Fruit fly (Drosophila melanogaster) whole organism, pupa: Measurements from ENCODE around the gene CG14443.

ENCODE experiments used
- CG10348 ChIP-seq: fragments of 200-800 bp; sonication (Bioruptor generic); IDR thresholded peaks from 2 replicates; pipeline ENCODE4 v1.3.6; 2022; ENCODE audit warnings: missing biosample characterization, missing genetic modification characterization
- CG12605 ChIP-seq: fragments of 200-800 bp; sonication (Bioruptor generic); IDR thresholded peaks from 2 replicates; pipeline ENCODE4 v1.3.6; 2022; ENCODE audit warnings: missing biosample characterization, missing genetic modification characterization
- CG13204 ChIP-seq: fragments of 200-800 bp; sonication (Bioruptor generic); optimal IDR thresholded peaks from 2 replicates; lab custom pipeline; 2018; ENCODE audit warnings: missing biosample characterization, mild to moderate bottlenecking, missing genetic modification characterization, moderate library complexity
- CG14655 ChIP-seq: fragments of 200-800 bp; sonication (Bioruptor generic); optimal IDR thresholded peaks from 3 replicates; lab custom pipeline; 2017; ENCODE audit warnings: mild to moderate bottlenecking, missing biosample characterization, missing genetic modification reagents, missing genetic modification characterization
- CG15710 ChIP-seq: fragments of 200-800 bp; sonication (Bioruptor generic); optimal IDR thresholded peaks from 2 replicates; lab custom pipeline; 2018; ENCODE audit warnings: missing biosample characterization, mild to moderate bottlenecking, missing genetic modification characterization, moderate library complexity
- CG17806 ChIP-seq: fragments of 200-800 bp; sonication (Bioruptor generic); optimal IDR thresholded peaks from 2 replicates; lab custom pipeline; 2018; ENCODE audit warnings: missing biosample characterization, mild to moderate bottlenecking, missing genetic modification characterization, moderate library complexity
- CG32121 ChIP-seq: fragments of 200-800 bp; sonication (Bioruptor generic); IDR thresholded peaks from 2 replicates; pipeline ENCODE4 v1.3.6; 2022; ENCODE audit warnings: missing biosample characterization, missing genetic modification characterization
- CG34367 ChIP-seq: fragments of 200-800 bp; sonication (Bioruptor generic); optimal IDR thresholded peaks from 2 replicates; lab custom pipeline; 2018; ENCODE audit warnings: missing biosample characterization, mild to moderate bottlenecking, missing genetic modification characterization
- CG4496 ChIP-seq: fragments of 200-800 bp; sonication (Bioruptor generic); IDR thresholded peaks from 3 replicates; pipeline ENCODE4 v1.3.6; 2022; ENCODE audit warnings: missing biosample characterization, missing genetic modification characterization
- CG8159 ChIP-seq: fragments of 200-800 bp; sonication (Bioruptor generic); optimal IDR thresholded peaks from 3 replicates; lab custom pipeline; 2018; ENCODE audit warnings: missing biosample characterization, mild to moderate bottlenecking, missing genetic modification characterization, moderate library complexity
- CG8301 ChIP-seq: fragments of 200-800 bp; sonication (Bioruptor generic); optimal IDR thresholded peaks from 2 replicates; lab custom pipeline; 2018; ENCODE audit warnings: missing biosample characterization, mild to moderate bottlenecking, missing genetic modification characterization
- CG9948 ChIP-seq: fragments of 200-800 bp; sonication (Bioruptor generic); optimal IDR thresholded peaks from 2 replicates; lab custom pipeline; 2018; ENCODE audit warnings: missing biosample characterization, mild to moderate bottlenecking, missing genetic modification characterization, moderate library complexity
- D1 ChIP-seq: fragments of 200-800 bp; sonication (Bioruptor generic); optimal IDR thresholded peaks from 2 replicates; lab custom pipeline; 2018; ENCODE audit warnings: missing biosample characterization, mild to moderate bottlenecking, missing genetic modification characterization, moderate library complexity
- EcR ChIP-seq: fragments of 200-800 bp; sonication (Bioruptor generic); optimal IDR thresholded peaks from 3 replicates; lab custom pipeline; 2019; ENCODE audit warnings: missing biosample characterization, missing genetic modification characterization, mild to moderate bottlenecking, moderate library complexity, missing genetic modification reagents
- Ets98B ChIP-seq: fragments of 200-800 bp; sonication (Bioruptor generic); IDR thresholded peaks from 2 replicates; pipeline ENCODE4 v1.3.6; 2022; ENCODE audit warnings: missing biosample characterization, missing genetic modification characterization
- Pif1A ChIP-seq: fragments of 200-800 bp; sonication (Bioruptor generic); optimal IDR thresholded peaks from 3 replicates; lab custom pipeline; 2016; ENCODE audit warnings: missing biosample characterization, missing genetic modification characterization
- Pif1B ChIP-seq: fragments of 200-800 bp; sonication (Bioruptor generic); optimal IDR thresholded peaks from 3 replicates; lab custom pipeline; 2016; ENCODE audit warnings: missing biosample characterization, missing genetic modification characterization
- Snoo ChIP-seq: fragments of 200-800 bp; sonication (Bioruptor generic); optimal IDR thresholded peaks from 3 replicates; lab custom pipeline; 2017; ENCODE audit warnings: missing biosample characterization, mild to moderate bottlenecking, missing genetic modification characterization, inconsistent platforms
- fd96Ca ChIP-seq: fragments of 200-800 bp; sonication (Bioruptor generic); IDR thresholded peaks from 3 replicates; pipeline ENCODE4 v1.3.6; 2022; ENCODE audit warnings: missing biosample characterization, missing genetic modification characterization
- gl ChIP-seq: fragments of 200-800 bp; sonication (Bioruptor generic); optimal IDR thresholded peaks from 2 replicates; lab custom pipeline; 2018; ENCODE audit warnings: missing biosample characterization, mild to moderate bottlenecking, missing genetic modification characterization
- rn ChIP-seq: fragments of 200-800 bp; sonication (Bioruptor generic); IDR thresholded peaks from 2 replicates; pipeline ENCODE4 v1.3.6; 2022; ENCODE audit warnings: missing biosample characterization, missing genetic modification characterization

CG14443 gene

DNA sequence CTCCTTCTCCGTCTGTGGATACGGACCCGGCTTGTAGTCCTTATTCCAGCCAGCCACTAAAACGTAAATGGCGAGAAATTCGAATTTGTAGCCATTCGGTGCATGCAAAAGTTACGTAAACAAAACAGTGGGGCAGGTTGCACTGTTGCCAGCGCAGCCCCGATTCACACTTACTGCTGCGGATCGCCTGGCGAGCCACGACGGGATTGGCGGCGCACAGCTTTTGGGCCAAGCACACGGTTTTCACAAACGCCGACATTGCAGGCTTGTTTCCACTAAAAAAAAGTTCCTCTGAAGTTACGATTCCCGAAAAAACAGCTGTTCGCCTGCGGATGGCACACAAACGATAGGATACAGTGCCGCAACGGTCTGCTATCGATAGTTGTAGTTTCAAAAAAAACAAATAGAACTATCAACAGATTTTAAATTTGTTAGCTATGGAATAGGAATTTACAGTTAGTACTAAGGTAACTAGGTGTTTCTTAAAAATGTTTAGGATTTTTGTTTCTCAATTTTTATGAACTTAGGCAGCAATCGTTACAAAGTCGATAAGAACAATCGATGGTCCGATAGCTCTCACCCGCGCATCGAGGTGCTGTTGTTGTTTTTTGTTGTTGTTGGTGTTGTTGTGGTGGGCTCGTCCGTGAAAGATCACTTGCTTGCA, 44.2 kb downstream of the CG14443 start, which contains the start of gene Fum1:
Gene Fum1, plus strand, starts transcription at position 599 of the 664 bp plus-strand sequence.
- TF ChIP-seq Ets98B (GFP tag; lab: Robert Waterston, UW) (no peak), CG8159 (tag; lab: Kevin White, UChicago) (no peak), Snoo (tag; lab: Kevin White, UChicago) (no peak), CG34367 (no peak), CG9948 (tag; lab: Kevin White, UChicago) (no peak), CG8301 (tag; lab: Kevin White, UChicago) (no peak), gl (tag; lab: Kevin White, UChicago) (no peak), CG14655 (GFP tag; lab: Kevin White, UChicago) (no peak), CG13204 (GFP tag; lab: Kevin White, UChicago) (no peak), CG15710 (tag; lab: Kevin White, UChicago) (no peak), CG10348 (GFP tag; lab: Robert Waterston, UW) (no peak), Pif1A (GFP tag; lab: Kevin White, UChicago) (no peak), Pif1B (GFP tag; lab: Kevin White, UChicago) (no peak), EcR (no peak), CG4496 (no peak), CG32121 (no peak), fd96Ca (GFP tag; lab: Robert Waterston, UW) (no peak), CG17806 (tag; lab: Kevin White, UChicago) (no peak), rn (GFP tag; lab: Robert Waterston, UW) (no peak), D1 (tag; lab: Kevin White, UChicago) (no peak)
- TF ChIP-seq, all 21 proteins: peak for 0

- TF ChIP-seq CG34367 = peak; percentile 97
- peak; percentile 96 for TF ChIP-seq CG8159 (tag; lab: Kevin White, UChicago)
- peak; percentile 97 for TF ChIP-seq CG8301 (tag; lab: Kevin White, UChicago)
- peak; percentile 92 for TF ChIP-seq gl (tag; lab: Kevin White, UChicago)
- peak; percentile 89 for TF ChIP-seq CG10348 (GFP tag; lab: Robert Waterston, UW)
- TF ChIP-seq Pif1B (GFP tag; lab: Kevin White, UChicago) = peak; percentile 96
- TF ChIP-seq fd96Ca (GFP tag; lab: Robert Waterston, UW) = peak; percentile 98
- no peak for TF ChIP-seq D1 (tag; lab: Kevin White, UChicago)
- TF ChIP-seq CG14655 (GFP tag; lab: Kevin White, UChicago) = peak; percentile 97
- TF ChIP-seq CG9948 (tag; lab: Kevin White, UChicago) = peak; percentile 95
- TF ChIP-seq Pif1A (GFP tag; lab: Kevin White, UChicago) = peak; percentile 97
- TF ChIP-seq CG17806 (tag; lab: Kevin White, UChicago) = peak; percentile 95
- TF ChIP-seq Snoo (tag; lab: Kevin White, UChicago) = peak; percentile 96
- TF ChIP-seq CG12605 (GFP tag; lab: Robert Waterston, UW) = peak; percentile 97
- TF ChIP-seq CG13204 (GFP tag; lab: Kevin White, UChicago) = peak; percentile 93
- TF ChIP-seq Ets98B (GFP tag; lab: Robert Waterston, UW) = peak; percentile 98
- TF ChIP-seq EcR = peak; percentile 61
- peak; percentile 97 for TF ChIP-seq CG15710 (tag; lab: Kevin White, UChicago)
- peak; percentile 92 for TF ChIP-seq rn (GFP tag; lab: Robert Waterston, UW)
- peak; percentile 97 for TF ChIP-seq CG32121
- TF ChIP-seq CG4496 = peak; percentile 99
These were observed 45.1 kb downstream of the CG14443 start, which contains the start of gene ND-ASHI for dm6 chrX:6678635-6679501. Gene ND-ASHI (minus strand): TSS chrX:6679118.

DNA sequence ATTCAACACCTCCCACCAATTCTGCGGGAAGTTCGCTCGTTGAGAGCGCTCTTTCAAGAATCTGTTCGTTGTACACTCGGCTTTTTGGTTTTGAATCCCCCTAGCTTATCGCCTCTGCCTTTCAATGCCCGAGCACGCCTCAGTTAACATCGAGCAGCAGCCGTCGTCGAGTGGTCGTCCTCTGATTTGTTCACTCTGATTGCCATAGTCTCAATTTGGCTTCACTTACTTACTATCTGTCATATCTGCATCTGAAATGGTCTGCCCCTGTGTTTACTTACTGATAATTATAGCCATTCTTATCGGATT, 45.7 kb downstream of the CG14443 start:
- peak; percentile 43 for TF ChIP-seq EcR
- no peak for TF ChIP-seq CG13204 (GFP tag; lab: Kevin White, UChicago)
- TF ChIP-seq CG9948 (tag; lab: Kevin White, UChicago) = no peak
- no peak for TF ChIP-seq CG15710 (tag; lab: Kevin White, UChicago)
- TF ChIP-seq CG12605 (GFP tag; lab: Robert Waterston, UW) = no peak
- TF ChIP-seq D1 (tag; lab: Kevin White, UChicago) = no peak
- TF ChIP-seq CG10348 (GFP tag; lab: Robert Waterston, UW) = no peak
- TF ChIP-seq Snoo (tag; lab: Kevin White, UChicago) = no peak

- TF ChIP-seq CG32121 (no peak), Pif1A (GFP tag; lab: Kevin White, UChicago) (no peak), CG34367 (no peak), CG9948 (tag; lab: Kevin White, UChicago) (no peak), EcR (no peak), CG14655 (GFP tag; lab: Kevin White, UChicago) (no peak), fd96Ca (GFP tag; lab: Robert Waterston, UW) (no peak), CG13204 (GFP tag; lab: Kevin White, UChicago) (no peak), gl (tag; lab: Kevin White, UChicago) (no peak), Pif1B (GFP tag; lab: Kevin White, UChicago) (no peak), rn (GFP tag; lab: Robert Waterston, UW) (no peak), Snoo (tag; lab: Kevin White, UChicago) (no peak), CG8301 (tag; lab: Kevin White, UChicago) (no peak), D1 (tag; lab: Kevin White, UChicago) (no peak), CG17806 (tag; lab: Kevin White, UChicago) (no peak), CG8159 (tag; lab: Kevin White, UChicago) (no peak), CG15710 (tag; lab: Kevin White, UChicago) (no peak), CG10348 (GFP tag; lab: Robert Waterston, UW) (no peak), CG12605 (GFP tag; lab: Robert Waterston, UW) (no peak)
These were observed 47.7 kb downstream of the CG14443 start, which contains the start of gene Fum2 for dm6 chrX:6681467-6681866. Gene Fum2 (plus strand): TSS chrX:6681767.
